Worm (Caenorhabditis elegans): ENCODE results near the gene Y49F6C.2.

- TF ChIP-seq ztf-11 (tag; optimal IDR thresholded peaks at IDR 0.05), result no peak
- TF ChIP-seq gei-8 (GFP tag; optimal IDR thresholded peaks at IDR 0.05), result no peak
- TF ChIP-seq nhr-42 (GFP tag; IDR thresholded peaks at IDR 0.05), result no peak
- TF ChIP-seq mdl-1 (tag; optimal IDR thresholded peaks at IDR 0.05), result no peak
- TF ChIP-seq nhr-28 (tag; optimal IDR thresholded peaks at IDR 0.05), result no peak
- TF ChIP-seq zag-1 (tag; optimal IDR thresholded peaks at IDR 0.05), result no peak
- no peak for TF ChIP-seq ama-1 (optimal IDR thresholded peaks at IDR 0.05)
- no peak for TF ChIP-seq unc-39 (tag; optimal IDR thresholded peaks at IDR 0.05)
- TF ChIP-seq lin-15B (tag; optimal IDR thresholded peaks at IDR 0.05), result no peak
- TF ChIP-seq nhr-237 (tag; optimal IDR thresholded peaks at IDR 0.05), result no peak
- TF ChIP-seq snpc-4 (tag; optimal IDR thresholded peaks at IDR 0.05), result no peak
- TF ChIP-seq zip-11 (GFP tag; IDR thresholded peaks at IDR 0.05), result no peak
- TF ChIP-seq ces-1 (GFP tag; optimal IDR thresholded peaks at IDR 0.05), result no peak
Observed at ce11 chrII:3343714-3344113, 34.7 kb upstream of the Y49F6C.2 start, which contains the start of gene F14D2.15.

All from whole organism, L4 larva.